Fruit fly (Drosophila melanogaster): ENCODE results near the gene ND-B22.

ND-B22 gene

dm6 chr2L:13370762-13371161 lies at the start of gene ND-B22 (continued):
- TF ChIP-seq Hand (GFP tag; optimal IDR thresholded peaks at IDR 0.05) (no peak), CrebB (tag; optimal IDR thresholded peaks at IDR 0.05) (no peak), maf-S (GFP tag; optimal IDR thresholded peaks at IDR 0.05) (no peak), cg (GFP tag; optimal IDR thresholded peaks at IDR 0.05) (no peak), CG9797 (GFP tag; optimal IDR thresholded peaks at IDR 0.05) (no peak), CG17568 (GFP tag; optimal IDR thresholded peaks at IDR 0.05) (no peak), Awh (GFP tag; IDR thresholded peaks at IDR 0.05) (no peak), Atf6 (GFP tag; IDR thresholded peaks at IDR 0.05) (0 out of 2 replicates have a peak, but pooled peaks have one; percentile 13), CG3726 (GFP tag; IDR thresholded peaks at IDR 0.05) (no peak), dmrt99B (tag; optimal IDR thresholded peaks at IDR 0.05) (no peak), CG7357 (GFP tag; IDR thresholded peaks at IDR 0.05) (no peak), sob (GFP tag; IDR thresholded peaks at IDR 0.05) (peak; percentile 66), CG14965 (GFP tag; optimal IDR thresholded peaks at IDR 0.05; ENCODE audit: borderline replicate concordance) (no peak), CG17186 (GFP tag; optimal IDR thresholded peaks at IDR 0.05) (no peak), MTF-1 (GFP tag; optimal IDR thresholded peaks at IDR 0.05; ENCODE audit: borderline replicate concordance) (no peak), crp (GFP tag; optimal IDR thresholded peaks at IDR 0.05) (peak in 1 of 2 experiments; percentile 74), HmgZ (tag; optimal IDR thresholded peaks at IDR 0.05) (peak; percentile 65), psq (GFP tag; optimal IDR thresholded peaks at IDR 0.05) (no peak), Pdp1 (GFP tag; optimal IDR thresholded peaks at IDR 0.05) (peak; percentile 27 to 97), z (GFP tag; IDR thresholded peaks at IDR 0.05) (no peak), CG9876 (GFP tag; optimal IDR thresholded peaks at IDR 0.05) (no peak), pzg (GFP tag; optimal IDR thresholded peaks at IDR 0.05) (peak; percentile 76), Dref (GFP tag; IDR thresholded peaks at IDR 0.05) (0 out of 2 replicates have a peak, but pooled peaks have one; percentile 24)

dm6 chr2L:13414525-13415481 lies 43.9 kb upstream of the ND-B22 start, which contains the start of the genes CG16956, CG42784 and CG43850:
Gene CG16956 (minus strand): TSS chr2L:13414575.
Gene CG42784 (plus strand): TSS chr2L:13415431.
Gene CG43850 (plus strand): TSS chr2L:13415431.
- TF ChIP-seq CG9817 (tag; optimal IDR thresholded peaks at IDR 0.05) = peak; percentile 44
- no peak for TF ChIP-seq phol (tag; optimal IDR thresholded peaks at IDR 0.05)
- 0 out of 3 replicates have a peak, but pooled peaks have one; percentile 29 for TF ChIP-seq CG34224 (GFP tag; IDR thresholded peaks at IDR 0.05; ENCODE audit: partially characterized antibody)
- no peak for TF ChIP-seq CG17361 (GFP tag; IDR thresholded peaks at IDR 0.05)
- peak; percentile 48 for TF ChIP-seq exex (tag; optimal IDR thresholded peaks at IDR 0.05)
- peak; percentile 54 for TF ChIP-seq Sox100B (GFP tag; optimal IDR thresholded peaks at IDR 0.05)
- no peak for TF ChIP-seq inv (GFP tag; IDR thresholded peaks at IDR 0.05; ENCODE audit: partially characterized antibody)
- no peak for TF ChIP-seq sc (optimal IDR thresholded peaks at IDR 0.05)
- TF ChIP-seq sc (GFP tag; optimal IDR thresholded peaks at IDR 0.05) = peak; percentile 7
- TF ChIP-seq Side (GFP tag; optimal IDR thresholded peaks at IDR 0.05) = peak; percentile 28
- peak; percentile 65 for TF ChIP-seq nau (GFP tag; optimal IDR thresholded peaks at IDR 0.05)
- TF ChIP-seq wek (GFP tag; optimal IDR thresholded peaks at IDR 0.05) = peak; percentile 80
- peak; percentile 92 for TF ChIP-seq Med (GFP tag)
- peak; percentile 69 for TF ChIP-seq Rfx (GFP tag; IDR thresholded peaks at IDR 0.05)
- TF ChIP-seq Hsf (GFP tag; optimal IDR thresholded peaks at IDR 0.05) = peak; percentile 17
- peak; percentile 13 for TF ChIP-seq CG8089 (GFP tag; optimal IDR thresholded peaks at IDR 0.05)
- TF ChIP-seq CG18011 (GFP tag; optimal IDR thresholded peaks at IDR 0.05) = peak; percentile 13
- peak; percentile 96 for TF ChIP-seq CG34376 (GFP tag; optimal IDR thresholded peaks at IDR 0.05)
- peak; percentile 26 for TF ChIP-seq sqz (GFP tag; optimal IDR thresholded peaks at IDR 0.05)
- peak; percentile 46 for TF ChIP-seq Fer2 (tag; optimal IDR thresholded peaks at IDR 0.05)
- peak; percentile 56 for TF ChIP-seq CG13775 (GFP tag; optimal IDR thresholded peaks at IDR 0.05)
- peak; percentile 57 for TF ChIP-seq grau (tag; optimal IDR thresholded peaks at IDR 0.05)
- TF ChIP-seq tap (tag; optimal IDR thresholded peaks at IDR 0.05) = peak; percentile 30
- TF ChIP-seq grn (GFP tag; optimal IDR thresholded peaks at IDR 0.05) = peak; percentile 1
- TF ChIP-seq Trl (optimal IDR thresholded peaks at IDR 0.05) = peak; percentile 39 to 64
- peak; percentile 24 for TF ChIP-seq Trl (GFP tag; optimal IDR thresholded peaks at IDR 0.05)

All from whole organism, embryonic.